Fruit fly (Drosophila melanogaster) whole organism, embryonic: Measurements from ENCODE around the gene CG5853.

Experiments
- B-H2 ChIP-seq: fragments of 200-800 bp; sonication (Bioruptor generic); optimal IDR thresholded peaks from 2 replicates; lab custom pipeline; 2018; ENCODE audit warnings: missing biosample characterization, mild to moderate bottlenecking, missing genetic modification characterization
- Bdp1 ChIP-seq: fragments of 200-800 bp; sonication (Bioruptor generic); optimal IDR thresholded peaks from 3 replicates; lab custom pipeline; 2016; ENCODE audit warnings: missing biosample characterization, missing genetic modification characterization
- Bgb ChIP-seq: fragments of 200-800 bp; sonication (Bioruptor generic); IDR thresholded peaks from 2 replicates; pipeline ENCODE4 v1.3.6; 2022; ENCODE audit warnings: missing biosample characterization, missing genetic modification characterization; ENCODE audit not compliant: partially characterized antibody
- CG10147 ChIP-seq: fragments of 200-800 bp; sonication (Bioruptor generic); optimal IDR thresholded peaks from 2 replicates; lab custom pipeline; 2019; ENCODE audit warnings: missing biosample characterization, mild to moderate bottlenecking, missing genetic modification characterization, moderate library complexity
- CG13296 ChIP-seq: fragments of 200-800 bp; sonication (Bioruptor generic); optimal IDR thresholded peaks from 3 replicates; lab custom pipeline; 2018; ENCODE audit warnings: missing biosample characterization, mild to moderate bottlenecking, missing genetic modification characterization
- CG15514 ChIP-seq: fragments of 200-800 bp; sonication (Bioruptor generic); optimal IDR thresholded peaks from 3 replicates; lab custom pipeline; 2017; ENCODE audit warnings: missing biosample characterization, missing genetic modification characterization, mild to moderate bottlenecking, moderate library complexity, missing genetic modification reagents
- CG17568 ChIP-seq: fragments of 200-800 bp; sonication (Bioruptor generic); optimal IDR thresholded peaks from 2 replicates; lab custom pipeline; 2018; ENCODE audit warnings: missing biosample characterization, mild to moderate bottlenecking, missing genetic modification characterization, moderate library complexity
- CG17912 ChIP-seq: fragments of 200-800 bp; sonication (Bioruptor generic); optimal IDR thresholded peaks from 2 replicates; lab custom pipeline; 2018; ENCODE audit warnings: missing biosample characterization, mild to moderate bottlenecking, missing genetic modification characterization
- CG1792 ChIP-seq: fragments of 200-800 bp; sonication (Bioruptor generic); optimal IDR thresholded peaks from 2 replicates; lab custom pipeline; 2016; ENCODE audit warnings: missing biosample characterization, missing genetic modification characterization
- CG2120 ChIP-seq: fragments of 200-800 bp; sonication (Bioruptor generic); optimal IDR thresholded peaks from 3 replicates; lab custom pipeline; 2016; ENCODE audit warnings: missing biosample characterization, missing genetic modification characterization
- CG2199 ChIP-seq: fragments of 200-800 bp; sonication (Bioruptor generic); IDR thresholded peaks from 3 replicates; pipeline ENCODE4 v1.3.6; 2022; ENCODE audit warnings: missing biosample characterization, missing genetic modification characterization
- CG2875 ChIP-seq: fragments of 200-800 bp; sonication (Bioruptor generic); optimal IDR thresholded peaks from 2 replicates; lab custom pipeline; 2017; ENCODE audit warnings: missing biosample characterization, mild to moderate bottlenecking, missing genetic modification characterization, missing genetic modification reagents
- CG32532 ChIP-seq: fragments of 200-800 bp; sonication (Bioruptor generic); IDR thresholded peaks from 2 replicates; pipeline ENCODE4 v1.3.6; 2022; ENCODE audit warnings: missing biosample characterization, missing genetic modification characterization
- CG4617 ChIP-seq: fragments of 200-800 bp; sonication (Bioruptor generic); optimal IDR thresholded peaks from 3 replicates; lab custom pipeline; 2016; ENCODE audit warnings: missing biosample characterization, missing genetic modification characterization, borderline replicate concordance
- CG4854 ChIP-seq: fragments of 200-800 bp; sonication (Bioruptor generic); optimal IDR thresholded peaks from 2 replicates; lab custom pipeline; 2016; ENCODE audit warnings: missing biosample characterization, missing genetic modification characterization, inconsistent platforms
- CG6689 ChIP-seq: fragments of 200-800 bp; sonication (Bioruptor generic); IDR thresholded peaks from 2 replicates; pipeline ENCODE4 v1.3.6; 2022; ENCODE audit warnings: missing biosample characterization, missing genetic modification characterization
- CG7372 ChIP-seq: fragments of 200-800 bp; sonication (Bioruptor generic); IDR thresholded peaks from 2 replicates; pipeline ENCODE4 v1.3.6; 2022; ENCODE audit warnings: missing biosample characterization, missing genetic modification characterization
- CG7839 ChIP-seq: fragments of 200-800 bp; sonication (Bioruptor generic); optimal IDR thresholded peaks from 3 replicates; lab custom pipeline; 2018; ENCODE audit warnings: missing biosample characterization, mild to moderate bottlenecking, missing genetic modification characterization, moderate library complexity
- CG7987 ChIP-seq: fragments of 200-800 bp; sonication (Bioruptor generic); optimal IDR thresholded peaks from 2 replicates; lab custom pipeline; 2018; ENCODE audit warnings: missing biosample characterization, mild to moderate bottlenecking, missing genetic modification characterization, moderate library complexity
- CG9215 ChIP-seq: fragments of 200-800 bp; sonication (Bioruptor generic); IDR thresholded peaks from 2 replicates; pipeline ENCODE4 v1.3.6; 2022; ENCODE audit warnings: missing biosample characterization, missing genetic modification characterization
- CG9932 ChIP-seq: fragments of 200-800 bp; sonication (Bioruptor generic); IDR thresholded peaks from 2 replicates; pipeline ENCODE4 v1.3.6; 2022; ENCODE audit warnings: missing biosample characterization, missing genetic modification characterization
- Camta ChIP-seq: fragments of 200-800 bp; sonication (Bioruptor generic); optimal IDR thresholded peaks from 2 replicates; lab custom pipeline; 2016; ENCODE audit warnings: missing biosample characterization, missing genetic modification characterization
- Chrac-16 ChIP-seq: fragments of 200-800 bp; sonication (Bioruptor generic); optimal IDR thresholded peaks from 3 replicates; lab custom pipeline; 2016; ENCODE audit warnings: missing biosample characterization, missing genetic modification characterization
- D19A ChIP-seq: fragments of 200-800 bp; optimal IDR thresholded peaks from 3 replicates; lab custom pipeline; 2019; ENCODE audit warnings: missing biosample characterization, mild to moderate bottlenecking, missing genetic modification characterization, moderate library complexity
- HLH4C ChIP-seq: fragments of 200-800 bp; sonication (Bioruptor generic); IDR thresholded peaks from 3 replicates; pipeline ENCODE4 v1.3.6; 2022; ENCODE audit warnings: missing biosample characterization, missing genetic modification characterization; ENCODE audit not compliant: partially characterized antibody
- HLHmδ ChIP-seq: fragments of 200-800 bp; sonication (Bioruptor generic); optimal IDR thresholded peaks from 2 replicates; lab custom pipeline; 2018; ENCODE audit warnings: missing biosample characterization, mild to moderate bottlenecking, missing genetic modification characterization, moderate library complexity
- Hr51 ChIP-seq, 2 experiments: fragments of 200-800 bp; sonication (Bioruptor generic); optimal IDR thresholded peaks; 2 replicates in 1 of 2; 3 replicates in 1 of 2; lab custom pipeline; 2016 to 2018; ENCODE audit warnings: missing biosample characterization in 2 of 2, missing genetic modification characterization in 2 of 2, mild to moderate bottlenecking in 1 of 2, moderate library complexity in 1 of 2
- Jarid2 ChIP-seq: fragments of 200-800 bp; sonication (Bioruptor generic); optimal IDR thresholded peaks from 3 replicates; lab custom pipeline; 2017; ENCODE audit warnings: mild to moderate bottlenecking, missing biosample characterization, missing genetic modification reagents, missing genetic modification characterization
- Lhr ChIP-seq: fragments of 200-800 bp; sonication (Bioruptor generic); optimal IDR thresholded peaks from 3 replicates; lab custom pipeline; 2017; ENCODE audit warnings: mild to moderate bottlenecking, missing biosample characterization, missing genetic modification reagents, missing genetic modification characterization
- Nf-YA ChIP-seq: fragments of 200-800 bp; sonication (Bioruptor generic); IDR thresholded peaks from 2 replicates; pipeline ENCODE4 v1.3.6; 2022; ENCODE audit warnings: missing biosample characterization, missing genetic modification characterization
- Nf-YC ChIP-seq: fragments of 200-800 bp; optimal IDR thresholded peaks from 3 replicates; lab custom pipeline; 2019; ENCODE audit warnings: missing biosample characterization, mild to moderate bottlenecking, missing genetic modification characterization, moderate library complexity
- Oaz ChIP-seq: fragments of 200-800 bp; sonication (Bioruptor generic); IDR thresholded peaks from 2 replicates; pipeline ENCODE4 v1.3.6; 2022; ENCODE audit warnings: missing biosample characterization, missing genetic modification characterization
- Ssrp ChIP-seq: fragments of 200-800 bp; sonication (Bioruptor generic); optimal IDR thresholded peaks from 2 replicates; lab custom pipeline; 2018; ENCODE audit warnings: missing biosample characterization, mild to moderate bottlenecking, missing genetic modification characterization, moderate library complexity
- YL-1 ChIP-seq: fragments of 200-800 bp; sonication (Bioruptor generic); optimal IDR thresholded peaks from 3 replicates; lab custom pipeline; 2017; ENCODE audit warnings: missing biosample characterization, mild to moderate bottlenecking, missing genetic modification characterization
- bbx ChIP-seq: fragments of 200-800 bp; sonication (Bioruptor generic); IDR thresholded peaks from 2 replicates; pipeline ENCODE4 v1.3.6; 2022; ENCODE audit warnings: missing biosample characterization, missing genetic modification characterization; ENCODE audit not compliant: partially characterized antibody
- bigmax ChIP-seq: fragments of 200-800 bp; sonication (Bioruptor generic); optimal IDR thresholded peaks from 2 replicates; lab custom pipeline; 2018; ENCODE audit warnings: missing biosample characterization, mild to moderate bottlenecking, missing genetic modification characterization
- disco-r ChIP-seq: fragments of 200-800 bp; sonication (Bioruptor generic); optimal IDR thresholded peaks from 2 replicates; lab custom pipeline; 2016; ENCODE audit warnings: missing biosample characterization, missing genetic modification characterization
- dpn ChIP-seq, 2 experiments: fragments of 200-800 bp; sonication (Bioruptor generic); optimal IDR thresholded peaks; 3 replicates each; lab custom pipeline; 2016; ENCODE audit warnings: missing biosample characterization in 2 of 2, missing genetic modification characterization in 2 of 2
- gfzf ChIP-seq: fragments of 200-800 bp; sonication (Bioruptor generic); optimal IDR thresholded peaks from 2 replicates; lab custom pipeline; 2016; ENCODE audit warnings: missing biosample characterization, mild to moderate bottlenecking, missing genetic modification characterization, moderate library complexity
- gsb-n ChIP-seq: fragments of 200-800 bp; sonication (Bioruptor generic); optimal IDR thresholded peaks from 3 replicates; lab custom pipeline; 2018; ENCODE audit warnings: missing biosample characterization, mild to moderate bottlenecking, missing genetic modification characterization
- knrl ChIP-seq: fragments of 200-800 bp; sonication (Bioruptor generic); IDR thresholded peaks from 3 replicates; pipeline ENCODE4 v1.3.6; 2022; ENCODE audit warnings: missing biosample characterization, missing genetic modification characterization; ENCODE audit not compliant: partially characterized antibody
- salm ChIP-seq: fragments of 200-800 bp; sonication (Bioruptor generic); optimal IDR thresholded peaks from 2 replicates; lab custom pipeline; 2018; ENCODE audit warnings: missing biosample characterization, mild to moderate bottlenecking, missing genetic modification characterization
- scrt ChIP-seq: fragments of 200-800 bp; sonication (Bioruptor generic); optimal IDR thresholded peaks from 2 replicates; lab custom pipeline; 2018; ENCODE audit warnings: missing biosample characterization, mild to moderate bottlenecking, missing genetic modification characterization, moderate library complexity
- sob ChIP-seq: fragments of 200-800 bp; sonication (Bioruptor generic); IDR thresholded peaks from 2 replicates; pipeline ENCODE4 v1.3.6; 2022; ENCODE audit warnings: missing biosample characterization, missing genetic modification characterization
- sr ChIP-seq: fragments of 200-800 bp; sonication (Bioruptor generic); IDR thresholded peaks from 3 replicates; pipeline ENCODE4 v1.3.6; 2022; ENCODE audit warnings: missing biosample characterization, missing genetic modification characterization
- vfl ChIP-seq: fragments of 200-800 bp; sonication (Bioruptor generic); optimal IDR thresholded peaks from 2 replicates; lab custom pipeline; 2016; ENCODE audit warnings: missing biosample characterization, missing genetic modification characterization
- wek ChIP-seq: fragments of 200-800 bp; sonication (Bioruptor generic); optimal IDR thresholded peaks from 3 replicates; lab custom pipeline; 2018; ENCODE audit warnings: missing biosample characterization, mild to moderate bottlenecking, missing genetic modification characterization, moderate library complexity
- zen2 ChIP-seq: fragments of 200-800 bp; sonication (Bioruptor generic); IDR thresholded peaks from 3 replicates; pipeline ENCODE4 v1.3.6; 2022; ENCODE audit warnings: missing biosample characterization, missing genetic modification characterization; ENCODE audit not compliant: partially characterized antibody
- zfh2 ChIP-seq: fragments of 200-800 bp; sonication (Bioruptor generic); optimal IDR thresholded peaks from 2 replicates; lab custom pipeline; 2016; ENCODE audit warnings: missing biosample characterization, missing genetic modification characterization

The CG5853 gene

dm6 chr2L:9897296-9897695 lies 50.2 kb downstream of the CG5853 start, which contains the start of gene RpS2 (continued):
- TF ChIP-seq CG9932 (GFP tag; lab: Robert Waterston, UW) (peak; percentile 77), CG4854 (peak; percentile 6), Oaz (no peak), Bgb (GFP tag; lab: Robert Waterston, UW) (peak; percentile 100), vfl (peak; percentile 33), CG7372 (GFP tag; lab: Robert Waterston, UW) (no peak), Hr51 (GFP tag; optimal IDR thresholded peaks at IDR 0.05; lab: Kevin White, UChicago) (peak in 1 of 2 experiments; percentile 5), scrt (GFP tag; lab: Kevin White, UChicago) (peak; percentile 9), CG1792 (GFP tag; lab: Kevin White, UChicago) (no peak), CG2120 (GFP tag; lab: Kevin White, UChicago) (peak; percentile 38), CG7987 (GFP tag; lab: Kevin White, UChicago) (peak; percentile 68), CG17912 (peak; percentile 56), Ssrp (tag; lab: Kevin White, UChicago) (no peak), bigmax (GFP tag; lab: Kevin White, UChicago) (peak; percentile 66), gfzf (GFP tag; lab: Kevin White, UChicago) (peak; percentile 18), CG15514 (peak; percentile 71), dpn (GFP tag; optimal IDR thresholded peaks at IDR 0.05; lab: Kevin White, UChicago) (peak; percentile 24 to 26), HLH4C (GFP tag; lab: Robert Waterston, UW) (peak; percentile 98), B-H2 (GFP tag; lab: Kevin White, UChicago) (peak; percentile 77), CG10147 (GFP tag; lab: Kevin White, UChicago) (peak; percentile 5), gsb-n (tag; lab: Kevin White, UChicago) (peak; percentile 60), Bdp1 (GFP tag; lab: Kevin White, UChicago) (no peak), CG4617 (GFP tag; lab: Kevin White, UChicago) (peak; percentile 44), Chrac-16 (GFP tag; lab: Kevin White, UChicago) (peak; percentile 21), CG2199 (no peak), Camta (GFP tag; lab: Kevin White, UChicago) (no peak), knrl (GFP tag; lab: Robert Waterston, UW) (peak; percentile 99), zfh2 (peak; percentile 11), CG32532 (GFP tag; lab: Robert Waterston, UW) (peak; percentile 58), sr (GFP tag; lab: Robert Waterston, UW) (peak; percentile 22; the same call in 1 of the 3 replicates), CG9215 (GFP tag; lab: Robert Waterston, UW) (no peak), CG13296 (GFP tag; lab: Kevin White, UChicago) (peak; percentile 44), Jarid2 (peak; percentile 13), zen2 (GFP tag; lab: Robert Waterston, UW) (peak; percentile 99), Nf-YC (peak; percentile 22), YL-1 (peak; percentile 92), D19A (no peak), disco-r (GFP tag; lab: Kevin White, UChicago) (peak; percentile 7), wek (GFP tag; lab: Kevin White, UChicago) (peak; percentile 59), Lhr (GFP tag; lab: Kevin White, UChicago) (peak; percentile 51), CG17568 (GFP tag; lab: Kevin White, UChicago) (peak; percentile 46), sob (peak; percentile 65), bbx (GFP tag; lab: Robert Waterston, UW) (peak; percentile 100), HLHmδ (GFP tag; lab: Kevin White, UChicago) (peak; percentile 52), CG7839 (tag; lab: Kevin White, UChicago) (peak; percentile 38), salm (peak; percentile 60), Nf-YA (GFP tag; lab: Robert Waterston, UW) (no peak), CG6689 (GFP tag; lab: Robert Waterston, UW) (0 out of 2 replicates have a peak, but pooled peaks have one; percentile 15), CG2875 (peak; percentile 13)
